Fruit fly (Drosophila melanogaster) whole organism, wandering third instar larva: ENCODE results near the gene CG9391.

ENCODE experiments used
- Abd-B ChIP-seq: fragments of >200 bp; optimal IDR thresholded peaks from 2 replicates; lab custom pipeline; 2017; ENCODE audit warnings: missing biosample characterization, missing genetic modification characterization
- HLH106 ChIP-seq: fragments of 200-800 bp; optimal IDR thresholded peaks from 3 replicates; lab custom pipeline; 2019; ENCODE audit warnings: missing biosample characterization, mild to moderate bottlenecking, missing genetic modification characterization, moderate library complexity
- Hr83 ChIP-seq: fragments of 200-300 bp; sonication (Bioruptor generic); optimal IDR thresholded peaks from 2 replicates; lab custom pipeline; 2016; ENCODE audit warnings: missing biosample characterization, mild to moderate bottlenecking, missing genetic modification characterization, moderate library complexity; ENCODE audit not compliant: poor library complexity, severe bottlenecking
- N ChIP-seq: fragments of >200 bp; optimal IDR thresholded peaks from 2 replicates; lab custom pipeline; 2018; ENCODE audit warnings: missing biosample characterization, missing external identifiers, missing genetic modification characterization
- brk ChIP-seq: fragments of 200-800 bp; sonication (Bioruptor generic); optimal IDR thresholded peaks from 2 replicates; lab custom pipeline; 2016; ENCODE audit warnings: missing biosample characterization, mild to moderate bottlenecking, missing genetic modification characterization
- dl ChIP-seq, 2 experiments: fragments of 175-275, 200-275 bp in 1 of 2; fragments of 200-275 bp in 1 of 2; sonication (Bioruptor generic); optimal IDR thresholded peaks; lab custom pipeline; 2018; ENCODE audit warnings: mild to moderate bottlenecking in 2 of 2, missing biosample characterization in 2 of 2, missing genetic modification characterization in 2 of 2, moderate library complexity in 2 of 2; ENCODE audit not compliant: partially characterized antibody in 2 of 2, insufficient read depth in 1 of 2
- foxo ChIP-seq, 2 experiments: fragments of 200-800 bp; sonication (Bioruptor generic); optimal IDR thresholded peaks; 2 replicates in 1 of 2; 3 replicates in 1 of 2; lab custom pipeline; 2016 to 2017; ENCODE audit warnings: missing biosample characterization in 2 of 2, missing genetic modification characterization in 2 of 2
- lola ChIP-seq: fragments of >200 bp; optimal IDR thresholded peaks from 2 replicates; lab custom pipeline; 2017; ENCODE audit warnings: missing biosample characterization, missing genetic modification characterization
- pan ChIP-seq: fragments of >200 bp; optimal IDR thresholded peaks from 2 replicates; lab custom pipeline; 2017
- psq ChIP-seq: fragments of 200-800 bp; sonication (Bioruptor generic); optimal IDR thresholded peaks from 3 replicates; lab custom pipeline; 2017; ENCODE audit warnings: missing biosample characterization, mild to moderate bottlenecking, missing genetic modification characterization, moderate library complexity

dm6 chr3L:21285639-21286338 lies 17.7 kb upstream of the CG9391 start, which contains the start of the genes CG12974 and pzg:
- TF ChIP-seq psq (no peak), N (GFP tag; lab: Kevin White, UChicago) (no peak), dl (GFP tag; optimal IDR thresholded peaks at IDR 0.05; lab: Kevin White, UChicago; ENCODE audit: insufficient read depth in 1 of 2, partially characterized antibody in 2 of 2) (peak; percentile 76 to 82), Abd-B (GFP tag; lab: Kevin White, UChicago) (no peak), pan (lab: Kevin White, UChicago) (no peak), Hr83 (GFP tag; lab: Kevin White, UChicago) (peak; percentile 34), HLH106 (tag; lab: Kevin White, UChicago) (peak; percentile 73), lola (GFP tag; lab: Kevin White, UChicago) (no peak), brk (GFP tag; lab: Kevin White, UChicago) (no peak), foxo (GFP tag; optimal IDR thresholded peaks at IDR 0.05; lab: Kevin White, UChicago) (peak in 1 of 2 experiments; percentile 59)
